Worm (Caenorhabditis elegans): ENCODE data around the gene T05A7.1.

Gene T05A7.1

ce11 chrII:4648785-4649184, 29.2 kb upstream of the T05A7.1 start, which contains the start of gene lgc-27:
Gene lgc-27 (plus strand): TSS chrII:4649085.
- TF ChIP-seq nhr-28 (tag; optimal IDR thresholded peaks at IDR 0.05): no peak
- no peak for TF ChIP-seq elt-3 (tag; optimal IDR thresholded peaks at IDR 0.05)
- peak; percentile 55 for TF ChIP-seq pha-4 (tag; optimal IDR thresholded peaks at IDR 0.05)
- no peak for TF ChIP-seq ceh-39 (tag; optimal IDR thresholded peaks at IDR 0.05)
- no peak for TF ChIP-seq lsy-2 (tag; optimal IDR thresholded peaks at IDR 0.05)

ce11 chrII:4650072-4650471, 27.9 kb upstream of the T05A7.1 start:
- TF ChIP-seq hlh-1 (tag; optimal IDR thresholded peaks at IDR 0.05) (peak; percentile 31), elt-3 (tag; optimal IDR thresholded peaks at IDR 0.05) (no peak), ces-1 (GFP tag; optimal IDR thresholded peaks at IDR 0.05) (no peak), ceh-83 (GFP tag; optimal IDR thresholded peaks at IDR 0.05) (no peak), unc-62 (GFP tag; optimal IDR thresholded peaks at IDR 0.05) (no peak), bed-3 (GFP tag; optimal IDR thresholded peaks at IDR 0.05) (no peak)

- TF ChIP-seq lin-32 (GFP tag; optimal IDR thresholded peaks at IDR 0.05): no peak
- TF ChIP-seq pha-4 (tag; optimal IDR thresholded peaks at IDR 0.05): no peak
- TF ChIP-seq nhr-237 (tag; optimal IDR thresholded peaks at IDR 0.05): no peak
- no peak for TF ChIP-seq ceh-39 (tag; optimal IDR thresholded peaks at IDR 0.05)
- no peak for TF ChIP-seq hlh-1 (tag; optimal IDR thresholded peaks at IDR 0.05)
- no peak for TF ChIP-seq snpc-4 (tag; optimal IDR thresholded peaks at IDR 0.05)
- TF ChIP-seq mls-2 (tag; optimal IDR thresholded peaks at IDR 0.05): no peak
- TF ChIP-seq mab-5 (tag; optimal IDR thresholded peaks at IDR 0.05): no peak
- no peak for TF ChIP-seq ztf-11 (tag; optimal IDR thresholded peaks at IDR 0.05)
- no peak for TF ChIP-seq drap-1 (GFP tag; optimal IDR thresholded peaks at IDR 0.05)
- TF ChIP-seq sptf-1 (tag; optimal IDR thresholded peaks at IDR 0.05): no peak
- no peak for TF ChIP-seq unc-62 (GFP tag; optimal IDR thresholded peaks at IDR 0.05)
- no peak for TF ChIP-seq zip-8 (tag; optimal IDR thresholded peaks at IDR 0.05)
- TF ChIP-seq mep-1 (tag; optimal IDR thresholded peaks at IDR 0.05): no peak
These were observed 22.2 kb upstream of the T05A7.1 start, which contains the start of gene fut-6 for ce11 chrII:4655834-4656233. Gene fut-6 (minus strand): TSS chrII:4655934.

- TF ChIP-seq cnd-1 (tag; optimal IDR thresholded peaks at IDR 0.05) (no peak), lsy-2 (tag; optimal IDR thresholded peaks at IDR 0.05) (no peak), ztf-11 (tag; optimal IDR thresholded peaks at IDR 0.05) (no peak), nhr-76 (tag; optimal IDR thresholded peaks at IDR 0.05) (no peak), zip-8 (tag; optimal IDR thresholded peaks at IDR 0.05) (no peak)
These were observed 20.6 kb upstream of the T05A7.1 start for ce11 chrII:4657370-4657769.

ce11 chrII:4658245-4658644, 19.8 kb upstream of the T05A7.1 start:
- TF ChIP-seq unc-120 (tag; optimal IDR thresholded peaks at IDR 0.05; ENCODE audit: poor library complexity, severe bottlenecking) (no peak), sem-2 (GFP tag; optimal IDR thresholded peaks at IDR 0.05) (no peak), zip-8 (tag; optimal IDR thresholded peaks at IDR 0.05) (no peak), nhr-2 (tag; optimal IDR thresholded peaks at IDR 0.05) (no peak), lin-13 (tag; optimal IDR thresholded peaks at IDR 0.05) (no peak), ceh-39 (tag; optimal IDR thresholded peaks at IDR 0.05) (no peak), ham-2 (GFP tag; optimal IDR thresholded peaks at IDR 0.05) (no peak), sptf-1 (tag; optimal IDR thresholded peaks at IDR 0.05) (no peak), nhr-28 (tag; optimal IDR thresholded peaks at IDR 0.05) (no peak), elt-1 (tag; optimal IDR thresholded peaks at IDR 0.05; ENCODE audit: borderline replicate concordance, insufficient read depth) (no peak)

- TF ChIP-seq blmp-1 (tag; optimal IDR thresholded peaks at IDR 0.05): no peak
- TF ChIP-seq hlh-1 (tag; optimal IDR thresholded peaks at IDR 0.05): peak; percentile 46
These were observed 16.7 kb upstream of the T05A7.1 start, which contains the start of gene T05A7.13 for ce11 chrII:4661278-4661677. Gene T05A7.13 (minus strand): TSS chrII:4661378.

ce11 chrII:4663186-4663585, 14.8 kb upstream of the T05A7.1 start, which contains the start of gene T05A7.12:
Gene T05A7.12 (minus strand): TSS chrII:4663286.
- no peak for TF ChIP-seq elt-1 (tag; optimal IDR thresholded peaks at IDR 0.05; ENCODE audit: borderline replicate concordance, insufficient read depth)
- no peak for TF ChIP-seq mab-5 (tag; optimal IDR thresholded peaks at IDR 0.05)
- TF ChIP-seq cnd-1 (tag; optimal IDR thresholded peaks at IDR 0.05): no peak
- no peak for TF ChIP-seq ces-1 (GFP tag; optimal IDR thresholded peaks at IDR 0.05)
- TF ChIP-seq zip-8 (tag; optimal IDR thresholded peaks at IDR 0.05): no peak
- TF ChIP-seq mls-2 (tag; optimal IDR thresholded peaks at IDR 0.05): no peak
- no peak for TF ChIP-seq lin-13 (tag; optimal IDR thresholded peaks at IDR 0.05)
- TF ChIP-seq nhr-2 (tag; optimal IDR thresholded peaks at IDR 0.05): no peak
- no peak for TF ChIP-seq unc-62 (GFP tag; optimal IDR thresholded peaks at IDR 0.05)
- TF ChIP-seq sem-2 (GFP tag; optimal IDR thresholded peaks at IDR 0.05): no peak
- no peak for TF ChIP-seq sptf-1 (tag; optimal IDR thresholded peaks at IDR 0.05)
- TF ChIP-seq nhr-12 (tag; optimal IDR thresholded peaks at IDR 0.05): no peak
